Fruit fly (Drosophila melanogaster) whole organism, embryonic: ENCODE results near the gene Rh5.

Experiments used
- Adf1 ChIP-seq: fragments of 200-800 bp; sonication (Bioruptor generic); IDR thresholded peaks from 2 replicates; pipeline ENCODE4 v1.3.6; 2022; ENCODE audit warnings: missing biosample characterization, missing genetic modification characterization
- Atf3 ChIP-seq: fragments of 200-800 bp; sonication (Bioruptor generic); optimal IDR thresholded peaks from 3 replicates; lab custom pipeline; 2016; ENCODE audit warnings: missing biosample characterization, missing genetic modification characterization
- CG1024 ChIP-seq: fragments of 200-800 bp; sonication (Bioruptor generic); IDR thresholded peaks from 2 replicates; pipeline ENCODE4 v1.3.6; 2022; ENCODE audit warnings: missing biosample characterization, missing genetic modification characterization
- CG12942 ChIP-seq: fragments of 200-800 bp; sonication (Bioruptor generic); optimal IDR thresholded peaks from 3 replicates; lab custom pipeline; 2016; ENCODE audit warnings: missing biosample characterization, missing genetic modification characterization
- CG14667 ChIP-seq: fragments of 200-800 bp; sonication (Bioruptor generic); IDR thresholded peaks from 2 replicates; pipeline ENCODE4 v1.3.6; 2022; ENCODE audit warnings: missing biosample characterization, missing genetic modification characterization
- CG14710 ChIP-seq: fragments of 200-800 bp; sonication (Bioruptor generic); optimal IDR thresholded peaks from 3 replicates; lab custom pipeline; 2019; ENCODE audit warnings: missing biosample characterization, mild to moderate bottlenecking, missing genetic modification characterization, moderate library complexity
- CG15011 ChIP-seq: fragments of 200-800 bp; sonication (Bioruptor generic); optimal IDR thresholded peaks from 3 replicates; lab custom pipeline; 2018; ENCODE audit warnings: missing biosample characterization, mild to moderate bottlenecking, missing genetic modification characterization
- CG15601 ChIP-seq: fragments of 200-800 bp; sonication (Bioruptor generic); optimal IDR thresholded peaks from 3 replicates; lab custom pipeline; 2019; ENCODE audit warnings: missing biosample characterization, mild to moderate bottlenecking, missing genetic modification characterization, moderate library complexity
- CG15696 ChIP-seq: fragments of 200-800 bp; sonication (Bioruptor generic); optimal IDR thresholded peaks from 2 replicates; lab custom pipeline; 2019; ENCODE audit warnings: missing biosample characterization, mild to moderate bottlenecking, missing genetic modification characterization, moderate library complexity
- CG1603 ChIP-seq: fragments of 200-800 bp; sonication (Bioruptor generic); optimal IDR thresholded peaks from 2 replicates; lab custom pipeline; 2019; ENCODE audit warnings: missing biosample characterization, mild to moderate bottlenecking, missing genetic modification characterization, moderate library complexity
- CG16779 ChIP-seq: fragments of 200-800 bp; sonication (Bioruptor generic); IDR thresholded peaks from 2 replicates; pipeline ENCODE4 v1.3.6; 2022; ENCODE audit warnings: missing biosample characterization, missing genetic modification characterization
- CG1832 ChIP-seq: fragments of 200-800 bp; sonication (Bioruptor generic); optimal IDR thresholded peaks from 2 replicates; lab custom pipeline; 2017; ENCODE audit warnings: missing biosample characterization, mild to moderate bottlenecking, missing genetic modification characterization, inconsistent platforms
- CG3407 ChIP-seq: fragments of 200-800 bp; sonication (Bioruptor generic); optimal IDR thresholded peaks from 2 replicates; lab custom pipeline; 2018; ENCODE audit warnings: missing biosample characterization, mild to moderate bottlenecking, missing genetic modification characterization
- CG4328 ChIP-seq: fragments of 200-800 bp; sonication (Bioruptor generic); optimal IDR thresholded peaks from 3 replicates; lab custom pipeline; 2017; ENCODE audit warnings: missing biosample characterization, missing genetic modification reagents, missing genetic modification characterization
- CG4617 ChIP-seq: fragments of 200-800 bp; sonication (Bioruptor generic); optimal IDR thresholded peaks from 3 replicates; lab custom pipeline; 2016; ENCODE audit warnings: missing biosample characterization, missing genetic modification characterization, borderline replicate concordance
- CG7271 ChIP-seq: fragments of 200-800 bp; sonication (Bioruptor generic); optimal IDR thresholded peaks from 2 replicates; lab custom pipeline; 2018; ENCODE audit warnings: missing biosample characterization, mild to moderate bottlenecking, missing genetic modification characterization, moderate library complexity
- CG7372 ChIP-seq: fragments of 200-800 bp; sonication (Bioruptor generic); IDR thresholded peaks from 2 replicates; pipeline ENCODE4 v1.3.6; 2022; ENCODE audit warnings: missing biosample characterization, missing genetic modification characterization
- CG7928 ChIP-seq: fragments of 200-800 bp; sonication (Bioruptor generic); optimal IDR thresholded peaks from 2 replicates; lab custom pipeline; 2017; ENCODE audit warnings: missing biosample characterization, mild to moderate bottlenecking, missing genetic modification characterization
- CG9876 ChIP-seq: fragments of 200-800 bp; sonication (Bioruptor generic); optimal IDR thresholded peaks from 2 replicates; lab custom pipeline; 2016; ENCODE audit warnings: missing biosample characterization, missing genetic modification characterization
- CG9932 ChIP-seq: fragments of 200-800 bp; sonication (Bioruptor generic); IDR thresholded peaks from 2 replicates; pipeline ENCODE4 v1.3.6; 2022; ENCODE audit warnings: missing biosample characterization, missing genetic modification characterization
- CrebB ChIP-seq: fragments of 200-800 bp; sonication (Bioruptor generic); optimal IDR thresholded peaks from 3 replicates; lab custom pipeline; 2018; ENCODE audit warnings: missing biosample characterization, mild to moderate bottlenecking, missing genetic modification characterization
- Dref ChIP-seq: fragments of 200-800 bp; sonication (Bioruptor generic); IDR thresholded peaks from 2 replicates; pipeline ENCODE4 v1.3.6; 2022; ENCODE audit warnings: missing biosample characterization, missing genetic modification characterization
- Ets97D ChIP-seq: fragments of 200-800 bp; sonication (Bioruptor generic); optimal IDR thresholded peaks from 3 replicates; lab custom pipeline; 2016; ENCODE audit warnings: missing biosample characterization, missing genetic modification characterization
- Gsc ChIP-seq: fragments of 200-800 bp; sonication (Bioruptor generic); IDR thresholded peaks from 2 replicates; pipeline ENCODE4 v1.3.6; 2022; ENCODE audit warnings: missing biosample characterization, missing genetic modification characterization
- Hey ChIP-seq: fragments of 200-800 bp; sonication (Bioruptor generic); optimal IDR thresholded peaks from 3 replicates; lab custom pipeline; 2018; ENCODE audit warnings: missing biosample characterization, mild to moderate bottlenecking, missing genetic modification characterization
- Hmx ChIP-seq: fragments of 200-800 bp; sonication (Bioruptor generic); optimal IDR thresholded peaks from 2 replicates; lab custom pipeline; 2016; ENCODE audit warnings: missing biosample characterization, missing genetic modification characterization
- Usf ChIP-seq: fragments of 200-800 bp; sonication (Bioruptor generic); optimal IDR thresholded peaks from 2 replicates; lab custom pipeline; 2017; ENCODE audit warnings: missing genotype, missing biosample characterization, missing genetic modification characterization
- cad ChIP-seq: fragments of >200 bp; optimal IDR thresholded peaks from 2 replicates; lab custom pipeline; 2017; ENCODE audit warnings: missing biosample characterization, missing genetic modification characterization
- chn ChIP-seq: fragments of 200-800 bp; sonication (Bioruptor generic); optimal IDR thresholded peaks from 2 replicates; lab custom pipeline; 2016; ENCODE audit warnings: missing biosample characterization, missing genetic modification characterization
- dan ChIP-seq: fragments of 200-800 bp; sonication (Bioruptor generic); IDR thresholded peaks from 2 replicates; pipeline ENCODE4 v1.3.6; 2022; ENCODE audit warnings: missing biosample characterization, missing genetic modification characterization
- dmrt11E ChIP-seq: fragments of 200-800 bp; sonication (Bioruptor generic); optimal IDR thresholded peaks from 3 replicates; lab custom pipeline; 2018; ENCODE audit warnings: missing biosample characterization, mild to moderate bottlenecking, missing genetic modification characterization, moderate library complexity
- emc ChIP-seq: fragments of 200-800 bp; sonication (Bioruptor generic); optimal IDR thresholded peaks from 2 replicates; lab custom pipeline; 2016; ENCODE audit warnings: missing biosample characterization, missing genetic modification characterization
- fd96Cb ChIP-seq: fragments of 200-800 bp; sonication (Bioruptor generic); optimal IDR thresholded peaks from 2 replicates; lab custom pipeline; 2018; ENCODE audit warnings: missing biosample characterization, mild to moderate bottlenecking, missing genetic modification characterization, moderate library complexity
- ftz-f1 ChIP-seq: fragments of 200-800 bp; sonication (Bioruptor generic); optimal IDR thresholded peaks from 2 replicates; lab custom pipeline; 2016; ENCODE audit warnings: missing biosample characterization, missing genetic modification characterization
- gro ChIP-seq: fragments of 200-800 bp; sonication (Bioruptor generic); optimal IDR thresholded peaks from 2 replicates; lab custom pipeline; 2016; ENCODE audit warnings: missing biosample characterization, missing genetic modification characterization
- jigr1 ChIP-seq: fragments of 200-800 bp; sonication (Bioruptor generic); IDR thresholded peaks from 3 replicates; pipeline ENCODE4 v1.3.6; 2022; ENCODE audit warnings: missing biosample characterization, missing genetic modification characterization
- ken ChIP-seq: fragments of 200-800 bp; sonication (Bioruptor generic); IDR thresholded peaks from 3 replicates; pipeline ENCODE4 v1.3.6; 2022; ENCODE audit warnings: missing biosample characterization, missing genetic modification characterization
- knrl ChIP-seq: fragments of 200-800 bp; sonication (Bioruptor generic); IDR thresholded peaks from 3 replicates; pipeline ENCODE4 v1.3.6; 2022; ENCODE audit warnings: missing biosample characterization, missing genetic modification characterization; ENCODE audit not compliant: partially characterized antibody
- lmd ChIP-seq: fragments of 200-800 bp; sonication (Bioruptor generic); IDR thresholded peaks from 2 replicates; pipeline ENCODE4 v1.3.6; 2022; ENCODE audit warnings: missing biosample characterization, missing genetic modification characterization
- mam ChIP-seq: fragments of 200-800 bp; sonication (Bioruptor generic); optimal IDR thresholded peaks from 3 replicates; lab custom pipeline; 2016; ENCODE audit warnings: missing biosample characterization, missing genetic modification characterization
- mld ChIP-seq: fragments of 200-800 bp; sonication (Bioruptor generic); IDR thresholded peaks from 3 replicates; pipeline ENCODE4 v1.3.6; 2022; ENCODE audit warnings: missing biosample characterization, missing genetic modification characterization; ENCODE audit not compliant: partially characterized antibody
- peb ChIP-seq: fragments of 200-800 bp; sonication (Bioruptor generic); IDR thresholded peaks from 2 replicates; pipeline ENCODE4 v1.3.6; 2022; ENCODE audit warnings: missing biosample characterization, missing genetic modification characterization
- rib ChIP-seq: fragments of 200-800 bp; sonication (Bioruptor generic); IDR thresholded peaks from 2 replicates; pipeline ENCODE4 v1.3.6; 2022; ENCODE audit warnings: missing biosample characterization, missing genetic modification characterization
- sens-2 ChIP-seq: fragments of 200-800 bp; sonication (Bioruptor generic); IDR thresholded peaks from 2 replicates; pipeline ENCODE4 v1.3.6; 2022; ENCODE audit warnings: missing biosample characterization, missing genetic modification characterization
- sqz ChIP-seq: fragments of 200-800 bp; sonication (Bioruptor generic); optimal IDR thresholded peaks from 3 replicates; lab custom pipeline; 2018; ENCODE audit warnings: missing biosample characterization, mild to moderate bottlenecking, missing genetic modification characterization
- stc ChIP-seq: fragments of 200-800 bp; sonication (Bioruptor generic); IDR thresholded peaks from 2 replicates; pipeline ENCODE4 v1.3.6; 2022; ENCODE audit warnings: missing biosample characterization, missing genetic modification characterization
- twi ChIP-seq: fragments of 200-800 bp; optimal IDR thresholded peaks from 2 replicates; lab custom pipeline; 2019; ENCODE audit warnings: missing biosample characterization, mild to moderate bottlenecking, missing genetic modification characterization, moderate library complexity
- tx ChIP-seq: fragments of 200-800 bp; sonication (Bioruptor generic); optimal IDR thresholded peaks from 2 replicates; lab custom pipeline; 2016; ENCODE audit warnings: missing biosample characterization, missing genetic modification characterization
- unc-4 ChIP-seq: fragments of 200-800 bp; sonication (Bioruptor generic); IDR thresholded peaks from 2 replicates; pipeline ENCODE4 v1.3.6; 2022; ENCODE audit warnings: missing biosample characterization, missing genetic modification characterization; ENCODE audit not compliant: partially characterized antibody
- wdn ChIP-seq: fragments of 200-800 bp; sonication (Bioruptor generic); IDR thresholded peaks from 2 replicates; pipeline ENCODE4 v1.3.6; 2022; ENCODE audit warnings: missing biosample characterization, missing genetic modification characterization
- yki ChIP-seq: fragments of >200 bp; optimal IDR thresholded peaks from 3 replicates; lab custom pipeline; 2018

Gene Rh5

dm6 chr2L:12004211-12004979, 3.6 kb upstream of the Rh5 start (continued):
- peak; percentile 21 for TF ChIP-seq CG9876 (GFP tag; lab: Kevin White, UChicago)
- TF ChIP-seq Gsc (GFP tag; lab: Robert Waterston, UW): no peak
- TF ChIP-seq CG12942 (GFP tag; lab: Kevin White, UChicago): peak; percentile 6
- TF ChIP-seq Adf1: no peak
- TF ChIP-seq CG4328 (GFP tag; lab: Kevin White, UChicago): peak; percentile 79
- no peak for TF ChIP-seq CG9932 (GFP tag; lab: Robert Waterston, UW)
- TF ChIP-seq Hey (tag; lab: Kevin White, UChicago): peak; percentile 75
- TF ChIP-seq CG7928 (GFP tag; lab: Kevin White, UChicago): peak; percentile 38
- no peak for TF ChIP-seq Dref (GFP tag; lab: Robert Waterston, UW)
- TF ChIP-seq Atf3 (GFP tag; lab: Kevin White, UChicago): peak; percentile 34
- TF ChIP-seq stc: no peak
- no peak for TF ChIP-seq cad (GFP tag; lab: Kevin White, UChicago)
- peak; percentile 2 for TF ChIP-seq fd96Cb
- peak; percentile 55 for TF ChIP-seq CG15011 (GFP tag; lab: Kevin White, UChicago)
- peak; percentile 77 for TF ChIP-seq CG15696 (tag; lab: Kevin White, UChicago)
- no peak for TF ChIP-seq CG14667 (GFP tag; lab: Robert Waterston, UW)
- TF ChIP-seq sens-2 (GFP tag; lab: Robert Waterston, UW): no peak
- peak; percentile 70 for TF ChIP-seq dmrt11E (tag; lab: Kevin White, UChicago)
- TF ChIP-seq CG1024 (GFP tag; lab: Robert Waterston, UW): no peak
- TF ChIP-seq wdn (GFP tag; lab: Robert Waterston, UW): no peak
- TF ChIP-seq CG1603 (tag; lab: Kevin White, UChicago): peak; percentile 77
- peak; percentile 88 for TF ChIP-seq CG15601 (tag; lab: Kevin White, UChicago)
- TF ChIP-seq CG1832 (GFP tag; lab: Kevin White, UChicago): no peak
- peak; percentile 97 for TF ChIP-seq ftz-f1 (GFP tag; lab: Kevin White, UChicago)
- no peak for TF ChIP-seq jigr1 (GFP tag; lab: Robert Waterston, UW)
- TF ChIP-seq Hmx (GFP tag; lab: Kevin White, UChicago): no peak
- no peak for TF ChIP-seq unc-4 (GFP tag; lab: Robert Waterston, UW)
- peak; percentile 32 for TF ChIP-seq Ets97D (GFP tag; lab: Kevin White, UChicago)
- TF ChIP-seq gro (GFP tag; lab: Kevin White, UChicago): peak; percentile 42
- TF ChIP-seq emc (GFP tag; lab: Kevin White, UChicago): peak; percentile 35
- TF ChIP-seq lmd: no peak
- TF ChIP-seq CG7372 (GFP tag; lab: Robert Waterston, UW): no peak
- TF ChIP-seq Usf (GFP tag; lab: Kevin White, UChicago): no peak
- no peak for TF ChIP-seq mld (GFP tag; lab: Robert Waterston, UW)
- peak; percentile 64 for TF ChIP-seq CG14710 (tag; lab: Kevin White, UChicago)
- TF ChIP-seq CrebB (tag; lab: Kevin White, UChicago): peak; percentile 85
- peak; percentile 93 for TF ChIP-seq CG3407
- peak; percentile 30 for TF ChIP-seq mam (GFP tag; lab: Kevin White, UChicago)
- TF ChIP-seq ken: no peak
- peak; percentile 5 for TF ChIP-seq CG4617
- peak; percentile 26 for TF ChIP-seq twi (tag; lab: Kevin White, UChicago)
- TF ChIP-seq rib (GFP tag; lab: Robert Waterston, UW): no peak
- TF ChIP-seq dan (GFP tag; lab: Robert Waterston, UW): no peak
- TF ChIP-seq knrl (GFP tag; lab: Robert Waterston, UW): no peak
- no peak for TF ChIP-seq yki (lab: Kevin White, UChicago)
- peak; percentile 30 for TF ChIP-seq chn (GFP tag; lab: Kevin White, UChicago)
- TF ChIP-seq CG16779 (GFP tag; lab: Robert Waterston, UW): no peak
- TF ChIP-seq sqz: peak; percentile 72
- TF ChIP-seq peb: no peak
- no peak for TF ChIP-seq CG7271 (tag; lab: Kevin White, UChicago)
- TF ChIP-seq tx (GFP tag; lab: Kevin White, UChicago): peak; percentile 22
